Worm (Caenorhabditis elegans): ENCODE results near the gene Y71H2AM.29.
"Not testable (repeated sequence)": the region's sequence is repeated elsewhere in the genome, so short reads cannot be mapped to it uniquely, and the experiment has no call there.

Y71H2AM.29 gene

ce11 chrIII:2795442-2796023 is 37.0 kb upstream of the Y71H2AM.29 start (continued):
- TF ChIP-seq ztf-28 (GFP tag; IDR thresholded peaks at IDR 0.05), result no peak
- no peak for TF ChIP-seq K11D2.4 (GFP tag; IDR thresholded peaks at IDR 0.05)
- no peak for TF ChIP-seq tbx-9 (tag; optimal IDR thresholded peaks at IDR 0.05; ENCODE audit: borderline replicate concordance)

ce11 chrIII:2797463-2797862 is 35.1 kb upstream of the Y71H2AM.29 start:
- not testable (repeated sequence) for TF ChIP-seq snpc-4 (GFP tag; optimal IDR thresholded peaks at IDR 0.05)
- peak in 1 of 4 experiments; percentile 78 for TF ChIP-seq snpc-4 (tag; optimal IDR thresholded peaks at IDR 0.05)

- TF ChIP-seq Y53F4B.3 (GFP tag; IDR thresholded peaks at IDR 0.05), result no peak
- no peak for TF ChIP-seq lsl-1 (GFP tag; optimal IDR thresholded peaks at IDR 0.05)
- TF ChIP-seq F10E7.11 (tag; optimal IDR thresholded peaks at IDR 0.05), result no peak
- no peak for TF ChIP-seq ceh-58 (GFP tag; IDR thresholded peaks at IDR 0.05)
Measured at ce11 chrIII:2800743-2801142, 31.8 kb upstream of the Y71H2AM.29 start.

- no peak for TF ChIP-seq cebp-1 (GFP tag; IDR thresholded peaks at IDR 0.05)
- TF ChIP-seq cebp-1 (tag; optimal IDR thresholded peaks at IDR 0.05), result no peak
- no peak for TF ChIP-seq madf-8 (GFP tag; conservative IDR thresholded peaks at IDR 0.05)
- TF ChIP-seq ztf-22 (GFP tag; optimal IDR thresholded peaks at IDR 0.05), result no peak
Measured at ce11 chrIII:2801800-2802515, 30.6 kb upstream of the Y71H2AM.29 start, which contains the start of the genes twk-45 and Y71H2AM.25. Gene twk-45 (minus strand): TSS chrIII:2801900. Gene Y71H2AM.25 (plus strand): TSS chrIII:2802465.

ce11 chrIII:2804461-2804860 is 28.1 kb upstream of the Y71H2AM.29 start:
- TF ChIP-seq somi-1 (GFP tag; optimal IDR thresholded peaks at IDR 0.05), result no peak
- TF ChIP-seq lin-54 (GFP tag; optimal IDR thresholded peaks at IDR 0.05), result peak; percentile 44
- peak; percentile 84 for TF ChIP-seq pha-4 (tag; optimal IDR thresholded peaks at IDR 0.05)
- no peak for TF ChIP-seq gei-17 (GFP tag; optimal IDR thresholded peaks at IDR 0.05)
- no peak for TF ChIP-seq unc-130 (GFP tag; optimal IDR thresholded peaks at IDR 0.05)
- TF ChIP-seq hmg-1.2 (GFP tag; IDR thresholded peaks at IDR 0.05), result peak; percentile 75
- TF ChIP-seq dpff-1 (tag; optimal IDR thresholded peaks at IDR 0.05), result no peak
- TF ChIP-seq ceh-91 (GFP tag; IDR thresholded peaks at IDR 0.05), result no peak
- no peak for TF ChIP-seq lin-26 (GFP tag; IDR thresholded peaks at IDR 0.05)
- no peak for TF ChIP-seq akir-1 (GFP tag; optimal IDR thresholded peaks at IDR 0.05)
- TF ChIP-seq ceh-79 (tag; optimal IDR thresholded peaks at IDR 0.05), result no peak
- no peak for TF ChIP-seq T07F8.4 (tag; optimal IDR thresholded peaks at IDR 0.05)
- TF ChIP-seq him-1 (tag; optimal IDR thresholded peaks at IDR 0.05), result no peak
- no peak for TF ChIP-seq mes-4 (tag; optimal IDR thresholded peaks at IDR 0.05)
- TF ChIP-seq mcd-1 (GFP tag; IDR thresholded peaks at IDR 0.05), result peak; percentile 65
- TF ChIP-seq F52B5.7 (tag; optimal IDR thresholded peaks at IDR 0.05), result no peak
- no peak for TF ChIP-seq cebp-2 (GFP tag; IDR thresholded peaks at IDR 0.05)
- no peak for TF ChIP-seq madf-3 (GFP tag; IDR thresholded peaks at IDR 0.05)
- no peak for TF ChIP-seq ztf-18 (tag; optimal IDR thresholded peaks at IDR 0.05)
- TF ChIP-seq cebp-1 (GFP tag; IDR thresholded peaks at IDR 0.05), result no peak
- peak; percentile 5 for TF ChIP-seq cebp-1 (tag; optimal IDR thresholded peaks at IDR 0.05)
- TF ChIP-seq attf-5 (GFP tag; optimal IDR thresholded peaks at IDR 0.05), result peak; percentile 23
- TF ChIP-seq nhr-80 (tag; optimal IDR thresholded peaks at IDR 0.05), result peak; percentile 50
- no peak for TF ChIP-seq egl-18 (GFP tag; IDR thresholded peaks at IDR 0.05)
- no peak for TF ChIP-seq hmg-20 (GFP tag; IDR thresholded peaks at IDR 0.05)
- no peak for TF ChIP-seq B0019.2 (GFP tag; conservative IDR thresholded peaks at IDR 0.05)
- no peak for TF ChIP-seq dpl-1 (GFP tag; optimal IDR thresholded peaks at IDR 0.05)
- TF ChIP-seq ccch-3 (GFP tag; optimal IDR thresholded peaks at IDR 0.05), result no peak
- TF ChIP-seq Y56A3A.18 (GFP tag; IDR thresholded peaks at IDR 0.05), result no peak
- no peak for TF ChIP-seq F23B12.7 (tag; optimal IDR thresholded peaks at IDR 0.05; ENCODE audit: insufficient read depth)
